Worm (Caenorhabditis elegans) whole organism, young adult: ENCODE data around the gene ogdh-2.

Source experiments
- F57C9.4 ChIP-seq: sonication (generic microtip); optimal IDR thresholded peaks from 2 replicates; lab custom pipeline; 2017; ENCODE audit warnings: mild to moderate bottlenecking, missing genetic modification characterization, missing compliant biosample characterization
- T07F8.4 ChIP-seq: sonication (generic microtip); optimal IDR thresholded peaks from 2 replicates; lab custom pipeline; 2016; ENCODE audit warnings: mild to moderate bottlenecking, missing genetic modification characterization, moderate library complexity, missing compliant biosample characterization
- madf-8 ChIP-seq: fragments of 200-800 bp; sonication (Bioruptor generic); conservative IDR thresholded peaks from 2 replicates; pipeline ENCODE4 v1.3.6; 2022; ENCODE audit warnings: missing genetic modification reagents, missing genetic modification characterization, missing compliant biosample characterization
- mcd-1 ChIP-seq: fragments of 200-800 bp; sonication (Bioruptor generic); IDR thresholded peaks from 2 replicates; pipeline ENCODE4 v1.3.6; 2022; ENCODE audit warnings: missing genetic modification reagents, missing genetic modification characterization, missing compliant biosample characterization
- mes-4 ChIP-seq: sonication (generic microtip); optimal IDR thresholded peaks from 2 replicates; lab custom pipeline; 2016; ENCODE audit warnings: missing genotype, missing genetic modification characterization, missing compliant biosample characterization
- nfyb-1 ChIP-seq: fragments of 200-800 bp; sonication (Bioruptor generic); IDR thresholded peaks from 2 replicates; pipeline ENCODE4 v1.3.6; 2022; ENCODE audit warnings: missing genetic modification reagents, missing genetic modification characterization, missing compliant biosample characterization
- snpc-1.1 ChIP-seq: sonication (generic microtip); optimal IDR thresholded peaks from 2 replicates; lab custom pipeline; 2017; ENCODE audit warnings: missing genetic modification characterization, mild to moderate bottlenecking, missing compliant biosample characterization, antibody characterized with exemption, moderate library complexity, missing genotype, missing genetic modification reagents; ENCODE audit not compliant: insufficient read depth
- ztf-22 ChIP-seq: fragments of 200-800 bp; sonication (Bioruptor generic); optimal IDR thresholded peaks from 2 replicates; lab custom pipeline; 2018; ENCODE audit warnings: mild to moderate bottlenecking, missing genetic modification characterization, moderate library complexity, missing compliant biosample characterization
- ztf-6 ChIP-seq: fragments of 200-800 bp; sonication (Bioruptor generic); IDR thresholded peaks from 2 replicates; pipeline ENCODE4 v1.3.6; 2022; ENCODE audit warnings: missing genetic modification reagents, missing genetic modification characterization, missing compliant biosample characterization

- TF ChIP-seq T07F8.4 (tag; lab: Kevin White, UChicago) (no peak), F57C9.4 (no peak), ztf-22 (GFP tag; lab: Kevin White, UChicago) (no peak), snpc-1.1 (no peak), mes-4 (tag; lab: Kevin White, UChicago) (no peak), madf-8 (GFP tag; lab: Robert Waterston, UW) (no peak), ztf-6 (GFP tag; lab: Robert Waterston, UW) (no peak), mcd-1 (GFP tag; lab: Robert Waterston, UW) (no peak), nfyb-1 (GFP tag; lab: Robert Waterston, UW) (no peak)
Measured at ce11 chrV:12170114-12170513, 24.2 kb upstream of the ogdh-2 start, which contains the start of gene ZK863.1.
